Fruit fly (Drosophila melanogaster): ENCODE results near the gene Cngl.

Cngl gene

DNA sequence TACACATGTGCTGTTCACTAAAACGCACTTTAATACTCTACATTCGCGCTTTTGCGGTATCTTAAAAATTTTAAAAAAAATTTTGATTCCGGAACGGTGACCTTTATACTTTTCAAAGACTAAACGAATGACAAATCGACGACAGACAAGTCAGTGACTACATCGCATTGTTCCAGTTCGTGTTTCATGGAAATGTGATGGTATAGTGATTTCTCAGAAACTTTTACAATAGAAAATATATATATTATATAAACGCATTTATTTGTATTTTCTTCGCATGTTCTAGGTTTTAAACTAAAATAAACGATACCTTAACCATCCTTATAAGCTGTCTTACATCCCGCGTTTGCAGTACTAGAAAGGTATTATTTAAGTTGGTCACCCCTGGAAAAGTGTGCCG lies 80.1 kb downstream of the Cngl start, which contains the start of gene Pp1-13C:
TSS of gene Pp1-13C (minus strand) at position 101 of the 400 bp plus-strand sequence.
- TF ChIP-seq CG8478 (optimal IDR thresholded peaks at IDR 0.05): no peak
- no peak for TF ChIP-seq CTCF (optimal IDR thresholded peaks at IDR 0.05)

- TF ChIP-seq CG8478 (optimal IDR thresholded peaks at IDR 0.05) (no peak), CTCF (optimal IDR thresholded peaks at IDR 0.05) (peak; percentile 16 to 35)
Observed at dm6 chrX:15356410-15356809, 84.6 kb downstream of the Cngl start.

dm6 chrX:15353654-15354053 lies 87.4 kb downstream of the Cngl start:
- peak; percentile 89 to 90 for TF ChIP-seq CTCF (optimal IDR thresholded peaks at IDR 0.05)
- TF ChIP-seq CG8478 (optimal IDR thresholded peaks at IDR 0.05): no peak

DNA sequence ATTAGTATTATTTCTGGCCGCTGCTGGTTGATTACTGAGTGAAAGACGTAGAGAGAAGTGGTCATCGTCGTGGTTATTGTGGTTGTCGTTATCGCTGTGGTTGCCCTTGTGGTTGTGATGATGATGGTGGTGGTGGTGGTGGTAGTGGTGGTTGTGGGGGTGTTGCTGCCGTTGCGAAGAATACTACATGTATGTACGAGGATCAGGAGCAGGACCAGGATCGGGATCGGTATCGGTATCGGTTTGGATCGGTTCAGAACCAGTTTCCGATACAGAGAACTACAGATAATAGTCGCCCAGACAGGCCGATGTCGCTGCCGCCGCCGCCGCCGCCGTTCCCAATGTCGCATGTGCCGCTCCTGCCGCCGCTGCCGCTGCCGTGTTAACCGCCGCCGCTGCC lies 88.4 kb downstream of the Cngl start:
- TF ChIP-seq CG8478 (optimal IDR thresholded peaks at IDR 0.05): no peak
- TF ChIP-seq CTCF (optimal IDR thresholded peaks at IDR 0.05): peak in 1 of 2 experiments; percentile 2

DNA sequence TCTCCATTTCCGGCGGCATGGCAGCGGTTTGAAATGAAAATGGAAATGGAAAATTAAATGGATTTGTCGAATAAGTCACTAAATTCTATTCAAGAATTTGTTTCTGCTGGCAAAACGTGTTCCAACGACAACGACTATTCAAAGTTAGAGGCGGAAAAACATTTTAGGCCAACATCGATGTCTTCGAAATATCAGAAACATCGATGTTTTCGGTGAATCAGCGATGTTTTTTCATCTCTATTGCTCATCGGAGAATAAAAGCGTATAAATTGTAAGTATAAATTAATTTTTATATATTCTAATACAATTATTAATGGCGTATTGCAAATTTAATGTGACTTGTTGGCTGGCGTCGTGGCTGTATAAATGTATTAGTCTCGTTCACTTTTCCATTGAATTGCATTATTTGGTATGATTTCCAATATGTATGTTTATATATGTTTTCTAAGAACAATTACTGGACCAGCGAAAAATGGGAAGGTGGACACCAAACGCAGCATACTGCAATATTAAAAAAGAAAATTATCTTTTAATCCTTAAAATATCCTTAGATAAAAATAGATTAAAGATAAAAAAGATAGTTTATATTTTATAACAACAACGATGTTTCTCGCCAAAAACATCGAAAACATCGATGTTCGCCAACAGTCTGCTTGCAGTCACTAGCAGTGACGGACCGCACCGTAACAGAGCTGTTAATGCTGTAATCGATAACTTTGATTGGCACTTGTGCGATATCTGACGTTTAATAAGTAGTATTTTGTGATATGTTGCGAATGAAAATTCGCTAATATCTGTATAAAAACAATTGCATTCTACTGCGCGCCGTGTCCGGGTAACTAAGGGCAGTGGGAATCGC lies 96.3 kb downstream of the Cngl start, which contains the start of the genes CG12608 and Prp5:
TSS of gene CG12608 (minus strand) at position 153 of the 859 bp plus-strand sequence.
TSS of gene Prp5 (plus strand) at position 697 of the 859 bp plus-strand sequence.
- TF ChIP-seq CTCF (optimal IDR thresholded peaks at IDR 0.05) (no peak), CG8478 (optimal IDR thresholded peaks at IDR 0.05) (no peak)

- TF ChIP-seq CTCF (optimal IDR thresholded peaks at IDR 0.05) (no peak), CG8478 (optimal IDR thresholded peaks at IDR 0.05) (no peak)
Observed at dm6 chrX:15342017-15342416, 99.0 kb downstream of the Cngl start, which contains the start of gene CG9123. Gene CG9123 (minus strand): TSS chrX:15342117.

Data from S2 (cell line).